Fruit fly (Drosophila melanogaster) whole organism, wandering third instar larva: ENCODE data around the gene CG45095.

ENCODE experiments used
- Abd-B ChIP-seq: fragments of >200 bp; optimal IDR thresholded peaks from 2 replicates; lab custom pipeline; 2017; ENCODE audit warnings: missing biosample characterization, missing genetic modification characterization
- CG32264 ChIP-seq: fragments of 200-800 bp; sonication (Bioruptor generic); optimal IDR thresholded peaks from 2 replicates; lab custom pipeline; 2016; ENCODE audit warnings: missing biosample characterization, missing genetic modification characterization
- CG9705 ChIP-seq: fragments of 200-800 bp; sonication (Bioruptor generic); optimal IDR thresholded peaks from 2 replicates; lab custom pipeline; 2018; ENCODE audit warnings: missing biosample characterization, mild to moderate bottlenecking, missing genetic modification characterization
- CrebA ChIP-seq: fragments of 200-800 bp; sonication (Bioruptor generic); optimal IDR thresholded peaks from 2 replicates; lab custom pipeline; 2016; ENCODE audit warnings: missing biosample characterization, mild to moderate bottlenecking, missing genetic modification characterization, borderline replicate concordance
- Dfd ChIP-seq: fragments of >200 bp; optimal IDR thresholded peaks from 2 replicates; lab custom pipeline; 2017; ENCODE audit warnings: missing biosample characterization, missing genetic modification characterization
- Dif ChIP-seq: fragments of 200-275, 200-300 bp; sonication (Bioruptor generic); optimal IDR thresholded peaks from 2 replicates; lab custom pipeline; 2018; ENCODE audit warnings: missing biosample characterization, missing genetic modification characterization; ENCODE audit not compliant: partially characterized antibody
- GATAd ChIP-seq: sonication (Bioruptor generic); optimal IDR thresholded peaks from 2 replicates; lab custom pipeline; 2016; ENCODE audit warnings: missing biosample characterization, missing genetic modification characterization
- HLH106 ChIP-seq: fragments of 200-800 bp; optimal IDR thresholded peaks from 3 replicates; lab custom pipeline; 2019; ENCODE audit warnings: missing biosample characterization, mild to moderate bottlenecking, missing genetic modification characterization, moderate library complexity
- Hnf4 ChIP-seq: fragments of 200-800 bp; sonication (Bioruptor generic); optimal IDR thresholded peaks from 2 replicates; lab custom pipeline; 2016; ENCODE audit warnings: missing biosample characterization, mild to moderate bottlenecking, missing genetic modification characterization
- Hr78 ChIP-seq: fragments of >200 bp; optimal IDR thresholded peaks from 2 replicates; lab custom pipeline; 2017; ENCODE audit warnings: missing biosample characterization, missing genetic modification characterization
- Hr83 ChIP-seq: fragments of 200-300 bp; sonication (Bioruptor generic); optimal IDR thresholded peaks from 2 replicates; lab custom pipeline; 2016; ENCODE audit warnings: missing biosample characterization, mild to moderate bottlenecking, missing genetic modification characterization, moderate library complexity; ENCODE audit not compliant: poor library complexity, severe bottlenecking
- Jra ChIP-seq: sonication (Bioruptor generic); optimal IDR thresholded peaks from 2 replicates; lab custom pipeline; 2016; ENCODE audit warnings: missing biosample characterization, missing genetic modification characterization
- Mio ChIP-seq: sonication (Bioruptor generic); optimal IDR thresholded peaks from 2 replicates; lab custom pipeline; 2016; ENCODE audit warnings: missing biosample characterization, missing genetic modification characterization
- Myc ChIP-seq: fragments of >200 bp; optimal IDR thresholded peaks from 2 replicates; lab custom pipeline; 2017
- N ChIP-seq: fragments of >200 bp; optimal IDR thresholded peaks from 2 replicates; lab custom pipeline; 2018; ENCODE audit warnings: missing biosample characterization, missing external identifiers, missing genetic modification characterization
- OdsH ChIP-seq: fragments of 200-800 bp; sonication (Bioruptor generic); optimal IDR thresholded peaks from 2 replicates; lab custom pipeline; 2016; ENCODE audit warnings: missing biosample characterization, mild to moderate bottlenecking, missing genetic modification characterization
- Rel ChIP-seq, 2 experiments: fragments of 200-800 bp; sonication (Bioruptor generic) in 1 of 2; optimal IDR thresholded peaks; 2 replicates in 1 of 2; 3 replicates in 1 of 2; lab custom pipeline; 2016 to 2019; ENCODE audit warnings: mild to moderate bottlenecking in 2 of 2, missing biosample characterization in 2 of 2, missing genetic modification characterization in 2 of 2, moderate library complexity in 1 of 2
- Sp1 ChIP-seq: fragments of 200-800 bp; sonication (Bioruptor generic); optimal IDR thresholded peaks from 3 replicates; lab custom pipeline; 2019; ENCODE audit warnings: missing biosample characterization, mild to moderate bottlenecking, missing genetic modification characterization, moderate library complexity
- Vsx2 ChIP-seq: fragments of 200-300, 225-300 bp; sonication (Bioruptor generic); optimal IDR thresholded peaks from 2 replicates; lab custom pipeline; 2018; ENCODE audit warnings: missing biosample characterization, missing genetic modification characterization; ENCODE audit not compliant: partially characterized antibody
- br ChIP-seq: fragments of 200-800 bp; sonication (Bioruptor generic); optimal IDR thresholded peaks from 2 replicates; lab custom pipeline; 2016; ENCODE audit warnings: missing biosample characterization, missing genetic modification characterization
- brk ChIP-seq: fragments of 200-800 bp; sonication (Bioruptor generic); optimal IDR thresholded peaks from 2 replicates; lab custom pipeline; 2016; ENCODE audit warnings: missing biosample characterization, mild to moderate bottlenecking, missing genetic modification characterization
- dl ChIP-seq, 2 experiments: fragments of 175-275, 200-275 bp in 1 of 2; fragments of 200-275 bp in 1 of 2; sonication (Bioruptor generic); optimal IDR thresholded peaks; lab custom pipeline; 2018; ENCODE audit warnings: mild to moderate bottlenecking in 2 of 2, missing biosample characterization in 2 of 2, missing genetic modification characterization in 2 of 2, moderate library complexity in 2 of 2; ENCODE audit not compliant: partially characterized antibody in 2 of 2, insufficient read depth in 1 of 2
- dmrt93B ChIP-seq: fragments of 200-800 bp; sonication (Bioruptor generic); optimal IDR thresholded peaks from 2 replicates; lab custom pipeline; 2018; ENCODE audit warnings: missing biosample characterization, mild to moderate bottlenecking, missing genetic modification characterization
- dsf ChIP-seq: sonication (Bioruptor generic); optimal IDR thresholded peaks from 2 replicates; lab custom pipeline; 2016; ENCODE audit warnings: missing biosample characterization, missing genetic modification characterization, borderline replicate concordance
- ey ChIP-seq: fragments of 200-800 bp; sonication (Bioruptor generic); optimal IDR thresholded peaks from 2 replicates; lab custom pipeline; 2016; ENCODE audit warnings: missing biosample characterization, missing genetic modification characterization
- foxo ChIP-seq, 2 experiments: fragments of 200-800 bp; sonication (Bioruptor generic); optimal IDR thresholded peaks; 2 replicates in 1 of 2; 3 replicates in 1 of 2; lab custom pipeline; 2016 to 2017; ENCODE audit warnings: missing biosample characterization in 2 of 2, missing genetic modification characterization in 2 of 2
- fru ChIP-seq: fragments of 200-800 bp; sonication (Bioruptor generic); optimal IDR thresholded peaks from 3 replicates; lab custom pipeline; 2016; ENCODE audit warnings: missing biosample characterization, mild to moderate bottlenecking, missing genetic modification characterization
- h ChIP-seq: fragments of 200-800 bp; sonication (Bioruptor generic); optimal IDR thresholded peaks from 3 replicates; lab custom pipeline; 2016; ENCODE audit warnings: missing biosample characterization, mild to moderate bottlenecking, missing genetic modification characterization
- jim ChIP-seq: fragments of 175-275, 200-325 bp; sonication (Bioruptor generic); optimal IDR thresholded peaks from 2 replicates; lab custom pipeline; 2016; ENCODE audit warnings: missing biosample characterization, mild to moderate bottlenecking, missing genetic modification characterization
- lola ChIP-seq: fragments of >200 bp; optimal IDR thresholded peaks from 2 replicates; lab custom pipeline; 2017; ENCODE audit warnings: missing biosample characterization, missing genetic modification characterization
- pan ChIP-seq: fragments of >200 bp; optimal IDR thresholded peaks from 2 replicates; lab custom pipeline; 2017
- psq ChIP-seq: fragments of 200-800 bp; sonication (Bioruptor generic); optimal IDR thresholded peaks from 3 replicates; lab custom pipeline; 2017; ENCODE audit warnings: missing biosample characterization, mild to moderate bottlenecking, missing genetic modification characterization, moderate library complexity
- rgr ChIP-seq: fragments of 200-800 bp; sonication (Bioruptor generic); optimal IDR thresholded peaks from 3 replicates; lab custom pipeline; 2016; ENCODE audit warnings: missing biosample characterization, mild to moderate bottlenecking, missing genetic modification characterization
- sage ChIP-seq: fragments of 200-800 bp; sonication (Bioruptor generic); optimal IDR thresholded peaks from 2 replicates; lab custom pipeline; 2016; ENCODE audit warnings: missing biosample characterization, mild to moderate bottlenecking, missing genetic modification characterization
- sv ChIP-seq: fragments of 200-800 bp; sonication (Bioruptor generic); optimal IDR thresholded peaks from 3 replicates; lab custom pipeline; 2016; ENCODE audit warnings: missing biosample characterization, missing genetic modification characterization
- tai ChIP-seq: sonication (Bioruptor generic); optimal IDR thresholded peaks from 2 replicates; lab custom pipeline; 2016; ENCODE audit warnings: missing biosample characterization, missing genetic modification characterization
- usp ChIP-seq: fragments of >200 bp; optimal IDR thresholded peaks from 2 replicates; lab custom pipeline; 2017; ENCODE audit warnings: missing biosample characterization, missing genetic modification characterization
- woc ChIP-seq: sonication (Bioruptor generic); optimal IDR thresholded peaks from 2 replicates; lab custom pipeline; 2016; ENCODE audit warnings: missing biosample characterization, mild to moderate bottlenecking, missing genetic modification characterization

CG45095 gene

DNA sequence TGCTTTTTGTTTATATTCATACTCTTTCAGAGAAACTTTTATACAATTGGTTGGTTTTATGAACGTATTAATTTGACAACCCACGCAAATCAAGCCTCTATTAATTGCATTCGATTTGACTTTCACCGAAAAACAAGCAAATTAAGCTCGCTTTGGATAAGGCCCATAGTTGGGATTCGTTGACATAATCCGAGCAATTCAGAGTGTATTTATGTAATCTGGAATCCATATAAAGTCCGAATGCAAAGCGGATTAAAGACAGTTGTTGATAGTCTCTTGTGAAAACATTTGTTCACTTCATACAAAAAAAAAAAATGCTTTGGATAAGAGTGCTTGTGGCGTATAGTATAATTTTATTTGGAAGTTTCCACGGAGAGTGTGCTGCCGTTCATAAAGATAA, at the start of gene CG45095:
TSS of gene CG45095 (plus strand) at position 301 of the 400 bp plus-strand sequence.
- TF ChIP-seq Jra (GFP tag; lab: Kevin White, UChicago) (no peak), fru (GFP tag; lab: Kevin White, UChicago) (no peak), rgr (GFP tag; lab: Kevin White, UChicago) (no peak), Rel (GFP tag; optimal IDR thresholded peaks at IDR 0.05; lab: Kevin White, UChicago) (no peak), Rel (tag; optimal IDR thresholded peaks at IDR 0.05; lab: Kevin White, UChicago) (no peak), dsf (GFP tag; lab: Kevin White, UChicago) (no peak), N (GFP tag; lab: Kevin White, UChicago) (no peak), h (GFP tag; lab: Kevin White, UChicago) (no peak), sage (GFP tag; lab: Kevin White, UChicago) (no peak), HLH106 (no peak), Dfd (no peak), GATAd (GFP tag; lab: Kevin White, UChicago) (no peak), jim (GFP tag; lab: Kevin White, UChicago) (no peak)
- TF ChIP-seq, all 38 proteins: peak for 0

DNA sequence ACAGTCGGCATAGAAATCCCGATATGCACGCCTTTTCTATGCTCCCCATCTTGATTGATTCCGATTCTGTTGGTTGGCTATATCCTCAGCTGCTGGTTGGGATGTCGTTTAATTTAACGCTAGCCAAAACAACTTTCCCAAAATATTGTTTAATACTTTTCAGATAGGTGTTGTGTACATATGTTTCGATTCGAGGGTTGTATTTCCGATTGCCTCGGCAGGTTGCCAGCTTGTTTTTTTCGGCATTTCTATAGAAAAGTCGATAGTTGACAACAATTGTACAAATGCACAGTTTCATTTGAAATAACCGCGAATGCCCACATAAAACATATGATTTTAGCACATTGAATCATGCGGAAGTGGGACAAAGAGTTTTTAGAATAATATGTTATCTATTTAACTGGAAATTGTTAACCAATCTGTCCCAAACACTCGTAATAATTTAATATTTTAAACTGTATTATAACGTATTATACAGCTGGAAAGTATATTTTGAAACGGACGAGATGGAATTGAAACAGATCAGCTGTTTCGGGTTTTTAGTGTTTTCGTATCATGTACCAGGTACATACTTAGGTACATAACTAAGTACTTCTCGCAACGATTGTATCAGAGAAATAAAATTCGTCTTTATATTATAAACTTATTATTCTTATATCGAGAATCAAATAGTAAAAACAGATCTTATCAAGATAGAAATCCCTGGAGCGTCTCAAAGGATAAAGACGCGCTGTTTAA, 47.7 kb upstream of the CG45095 start, which contains the start of gene CG31109:
TSS of gene CG31109 (minus strand) at position 203 of the 738 bp plus-strand sequence.
- TF ChIP-seq rgr (GFP tag; lab: Kevin White, UChicago) (peak; percentile 55), Abd-B (GFP tag; lab: Kevin White, UChicago) (no peak), Jra (GFP tag; lab: Kevin White, UChicago) (no peak), OdsH (GFP tag; lab: Kevin White, UChicago) (no peak), usp (GFP tag; lab: Kevin White, UChicago) (no peak), Sp1 (GFP tag; lab: Kevin White, UChicago) (no peak), N (GFP tag; lab: Kevin White, UChicago) (no peak), sage (GFP tag; lab: Kevin White, UChicago) (no peak), HLH106 (peak; percentile 31), Rel (GFP tag; optimal IDR thresholded peaks at IDR 0.05; lab: Kevin White, UChicago) (no peak), Rel (tag; optimal IDR thresholded peaks at IDR 0.05; lab: Kevin White, UChicago) (peak; percentile 2), Hnf4 (peak; percentile 46), Dfd (no peak), Myc (lab: Kevin White, UChicago) (no peak), CG9705 (GFP tag; lab: Kevin White, UChicago) (peak; percentile 32), CG32264 (GFP tag; lab: Kevin White, UChicago) (no peak), ey (no peak), Mio (GFP tag; lab: Kevin White, UChicago) (no peak), Hr78 (GFP tag; lab: Kevin White, UChicago) (no peak), jim (GFP tag; lab: Kevin White, UChicago) (no peak), dl (GFP tag; optimal IDR thresholded peaks at IDR 0.05; lab: Kevin White, UChicago; ENCODE audit: insufficient read depth in 1 of 2, partially characterized antibody in 2 of 2) (no peak), Hr83 (peak; percentile 41), brk (peak; percentile 27), lola (no peak), tai (GFP tag; lab: Kevin White, UChicago) (peak; percentile 4), fru (GFP tag; lab: Kevin White, UChicago) (no peak), h (GFP tag; lab: Kevin White, UChicago) (peak; percentile 18), woc (peak; percentile 7), sv (GFP tag; lab: Kevin White, UChicago) (no peak), dmrt93B (GFP tag; lab: Kevin White, UChicago) (no peak), Dif (GFP tag; lab: Kevin White, UChicago) (no peak), Vsx2 (GFP tag; lab: Kevin White, UChicago) (no peak), dsf (GFP tag; lab: Kevin White, UChicago) (no peak), CrebA (GFP tag; lab: Kevin White, UChicago) (no peak), psq (GFP tag; lab: Kevin White, UChicago) (no peak), pan (lab: Kevin White, UChicago) (no peak), br (GFP tag; lab: Kevin White, UChicago) (no peak), foxo (GFP tag; optimal IDR thresholded peaks at IDR 0.05; lab: Kevin White, UChicago) (peak in 1 of 2 experiments; percentile 39), GATAd (GFP tag; lab: Kevin White, UChicago) (no peak)
